Worm (Caenorhabditis elegans): ENCODE results near the gene ZK1127.5.

ZK1127.5 gene

ce11 chrII:7024897-7025852 is 25.3 kb upstream of the ZK1127.5 start, which contains the start of gene znf-598:
znf-598 (plus strand) TSS chrII:7025802.
- no peak for TF ChIP-seq daf-12 (tag; optimal IDR thresholded peaks at IDR 0.05)
- TF ChIP-seq pha-4 (tag; optimal IDR thresholded peaks at IDR 0.05), result peak; percentile 84
- peak; percentile 64 for TF ChIP-seq lin-15B (tag; optimal IDR thresholded peaks at IDR 0.05)
- peak; percentile 64 for TF ChIP-seq snpc-4 (tag; optimal IDR thresholded peaks at IDR 0.05)
- TF ChIP-seq egl-5 (tag; optimal IDR thresholded peaks at IDR 0.05), result no peak
- peak; percentile 72 for TF ChIP-seq elt-2 (tag; optimal IDR thresholded peaks at IDR 0.05)
- peak; percentile 16 for TF ChIP-seq nhr-23 (tag; optimal IDR thresholded peaks at IDR 0.05)
- peak; percentile 40 for TF ChIP-seq pqm-1 (tag; optimal IDR thresholded peaks at IDR 0.05)

ce11 chrII:7029524-7029923 is 20.9 kb upstream of the ZK1127.5 start:
- TF ChIP-seq elt-2 (tag; optimal IDR thresholded peaks at IDR 0.05), result no peak
- TF ChIP-seq pha-4 (tag; optimal IDR thresholded peaks at IDR 0.05), result peak; percentile 68

- TF ChIP-seq R02D3.7 (tag; optimal IDR thresholded peaks at IDR 0.05) (no peak), zag-1 (tag; optimal IDR thresholded peaks at IDR 0.05) (no peak), eor-1 (tag; optimal IDR thresholded peaks at IDR 0.05) (no peak), ceh-16 (tag; optimal IDR thresholded peaks at IDR 0.05) (no peak), pqm-1 (tag; optimal IDR thresholded peaks at IDR 0.05) (peak; percentile 63), elt-2 (tag; optimal IDR thresholded peaks at IDR 0.05) (peak; percentile 78), unc-62 (GFP tag; optimal IDR thresholded peaks at IDR 0.05) (no peak), lsy-12 (tag; optimal IDR thresholded peaks at IDR 0.05) (no peak), nhr-43 (tag; optimal IDR thresholded peaks at IDR 0.05; ENCODE audit: poor library complexity, severe bottlenecking) (no peak), pha-4 (tag; optimal IDR thresholded peaks at IDR 0.05) (peak; percentile 47), nhr-23 (tag; optimal IDR thresholded peaks at IDR 0.05) (no peak)
These were observed 19.3 kb upstream of the ZK1127.5 start for ce11 chrII:7031137-7031697.

- TF ChIP-seq unc-62 (GFP tag; optimal IDR thresholded peaks at IDR 0.05), result no peak
- TF ChIP-seq nhr-77 (tag; optimal IDR thresholded peaks at IDR 0.05), result no peak
- TF ChIP-seq ztf-4 (tag; optimal IDR thresholded peaks at IDR 0.05), result no peak
- TF ChIP-seq R02D3.7 (tag; optimal IDR thresholded peaks at IDR 0.05), result no peak
- no peak for TF ChIP-seq ceh-28 (tag; optimal IDR thresholded peaks at IDR 0.05)
- no peak for TF ChIP-seq ceh-9 (tag; optimal IDR thresholded peaks at IDR 0.05)
- no peak for TF ChIP-seq hmg-11 (tag; optimal IDR thresholded peaks at IDR 0.05)
These were observed 12.7 kb upstream of the ZK1127.5 start, which contains the start of gene cin-4 for ce11 chrII:7037659-7038342. cin-4 (plus strand) TSS chrII:7038292.

DNA sequence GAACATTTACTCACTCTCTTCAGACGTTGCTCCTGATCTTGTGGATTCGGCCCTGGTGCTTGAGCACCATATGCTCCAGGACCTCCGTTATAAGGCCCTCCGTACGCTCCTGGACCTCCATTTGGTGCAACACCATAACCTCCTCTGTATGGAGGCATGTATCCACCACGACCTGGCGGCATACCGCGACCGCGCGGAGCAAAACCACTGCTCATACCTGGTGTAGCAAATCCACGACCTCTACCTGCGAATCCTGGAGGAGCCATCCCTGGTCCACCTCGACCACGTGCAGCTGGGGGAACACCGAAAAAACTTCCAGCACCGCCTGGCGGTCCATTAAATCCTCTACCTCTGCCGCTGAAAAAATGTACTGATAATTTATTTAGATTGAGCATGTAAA is 1.0 kb upstream of the ZK1127.5 start:
- no peak for TF ChIP-seq sea-2 (GFP tag; optimal IDR thresholded peaks at IDR 0.05)
- no peak for TF ChIP-seq lsy-12 (tag; optimal IDR thresholded peaks at IDR 0.05)
- TF ChIP-seq pha-4 (tag; optimal IDR thresholded peaks at IDR 0.05), result no peak
- TF ChIP-seq ceh-28 (tag; optimal IDR thresholded peaks at IDR 0.05), result no peak
- no peak for TF ChIP-seq mdl-1 (tag; optimal IDR thresholded peaks at IDR 0.05)
- no peak for TF ChIP-seq elt-1 (tag; optimal IDR thresholded peaks at IDR 0.05)
- TF ChIP-seq zag-1 (tag; optimal IDR thresholded peaks at IDR 0.05), result no peak
- TF ChIP-seq egl-27 (tag; optimal IDR thresholded peaks at IDR 0.05), result no peak
- no peak for TF ChIP-seq ZK546.5 (tag; optimal IDR thresholded peaks at IDR 0.05)

- TF ChIP-seq lsy-12 (tag; optimal IDR thresholded peaks at IDR 0.05), result no peak
- no peak for TF ChIP-seq sea-2 (GFP tag; optimal IDR thresholded peaks at IDR 0.05)
- TF ChIP-seq egl-27 (tag; optimal IDR thresholded peaks at IDR 0.05), result no peak
These were observed 1.3 kb downstream of the ZK1127.5 start, which contains the start of gene ZK1127.12 for ce11 chrII:7051778-7052177. ZK1127.12 (plus strand) TSS chrII:7052078.

ce11 chrII:7053001-7053400 is 2.5 kb downstream of the ZK1127.5 start, which contains the start of gene ZK1127.13:
ZK1127.13 (plus strand) TSS chrII:7053301.
- TF ChIP-seq eor-1 (tag; optimal IDR thresholded peaks at IDR 0.05) (no peak), sea-2 (GFP tag; optimal IDR thresholded peaks at IDR 0.05) (no peak), ztf-11 (tag; optimal IDR thresholded peaks at IDR 0.05) (no peak), fkh-2 (tag; optimal IDR thresholded peaks at IDR 0.05) (no peak), tbx-2 (tag; optimal IDR thresholded peaks at IDR 0.05) (no peak), lsy-12 (tag; optimal IDR thresholded peaks at IDR 0.05) (no peak), nhr-28 (tag; optimal IDR thresholded peaks at IDR 0.05) (no peak), ceh-16 (tag; optimal IDR thresholded peaks at IDR 0.05) (no peak), ceh-9 (tag; optimal IDR thresholded peaks at IDR 0.05) (no peak), nhr-11 (tag; optimal IDR thresholded peaks at IDR 0.05) (no peak)

Measured in whole organism, L3 larva.